Fruit fly (Drosophila melanogaster) whole organism, embryonic: ENCODE measurements around the gene CG14406.

ENCODE experiments used
- Abd-B ChIP-seq: fragments of 200-800 bp; sonication (Bioruptor generic); optimal IDR thresholded peaks from 2 replicates; lab custom pipeline; 2018; ENCODE audit warnings: missing biosample characterization, mild to moderate bottlenecking, missing genetic modification characterization, moderate library complexity
- CG11456 ChIP-seq: fragments of 200-800 bp; sonication (Bioruptor generic); IDR thresholded peaks from 3 replicates; pipeline ENCODE4 v1.3.6; 2022; ENCODE audit warnings: missing biosample characterization, missing genetic modification characterization
- CG11695 ChIP-seq: fragments of 200-800 bp; sonication (Bioruptor generic); IDR thresholded peaks from 3 replicates; pipeline ENCODE4 v1.3.6; 2022; ENCODE audit warnings: missing biosample characterization, missing genetic modification characterization
- CG14710 ChIP-seq: fragments of 200-800 bp; sonication (Bioruptor generic); optimal IDR thresholded peaks from 3 replicates; lab custom pipeline; 2019; ENCODE audit warnings: missing biosample characterization, mild to moderate bottlenecking, missing genetic modification characterization, moderate library complexity
- CG14965 ChIP-seq: fragments of 200-800 bp; sonication (Bioruptor generic); optimal IDR thresholded peaks from 2 replicates; lab custom pipeline; 2016; ENCODE audit warnings: missing biosample characterization, missing genetic modification characterization, borderline replicate concordance
- CG15073 ChIP-seq: fragments of 200-800 bp; sonication (Bioruptor generic); optimal IDR thresholded peaks from 2 replicates; lab custom pipeline; 2016; ENCODE audit warnings: missing biosample characterization, missing genetic modification characterization
- CG1602 ChIP-seq: fragments of 200-800 bp; sonication (Bioruptor generic); optimal IDR thresholded peaks from 3 replicates; lab custom pipeline; 2016; ENCODE audit warnings: missing biosample characterization, missing genetic modification characterization
- CG16779 ChIP-seq: fragments of 200-800 bp; sonication (Bioruptor generic); IDR thresholded peaks from 2 replicates; pipeline ENCODE4 v1.3.6; 2022; ENCODE audit warnings: missing biosample characterization, missing genetic modification characterization
- CG17568 ChIP-seq: fragments of 200-800 bp; sonication (Bioruptor generic); optimal IDR thresholded peaks from 2 replicates; lab custom pipeline; 2018; ENCODE audit warnings: missing biosample characterization, mild to moderate bottlenecking, missing genetic modification characterization, moderate library complexity
- CG17829 ChIP-seq: fragments of 200-800 bp; optimal IDR thresholded peaks from 2 replicates; lab custom pipeline; 2019; ENCODE audit warnings: missing biosample characterization, mild to moderate bottlenecking, missing genetic modification characterization, moderate library complexity
- CG18011 ChIP-seq: fragments of 200-800 bp; sonication (Bioruptor generic); optimal IDR thresholded peaks from 2 replicates; lab custom pipeline; 2017; ENCODE audit warnings: missing biosample characterization, missing genetic modification characterization, mild to moderate bottlenecking, moderate library complexity, missing genotype
- CG18619 ChIP-seq: fragments of 200-800 bp; sonication (Bioruptor generic); optimal IDR thresholded peaks from 3 replicates; lab custom pipeline; 2017; ENCODE audit warnings: missing biosample characterization, mild to moderate bottlenecking, missing genetic modification characterization
- CG2129 ChIP-seq: fragments of 200-800 bp; sonication (Bioruptor generic); IDR thresholded peaks from 2 replicates; pipeline ENCODE4 v1.3.6; 2022; ENCODE audit warnings: missing biosample characterization, missing genetic modification characterization; ENCODE audit not compliant: partially characterized antibody
- CG34224 ChIP-seq: fragments of 200-800 bp; sonication (Bioruptor generic); IDR thresholded peaks from 3 replicates; pipeline ENCODE4 v1.3.6; 2022; ENCODE audit warnings: missing biosample characterization, missing genetic modification characterization; ENCODE audit not compliant: partially characterized antibody
- CG4730 ChIP-seq: fragments of 200-800 bp; sonication (Bioruptor generic); IDR thresholded peaks from 2 replicates; pipeline ENCODE4 v1.3.6; 2022; ENCODE audit warnings: missing biosample characterization, missing genetic modification characterization
- CG7271 ChIP-seq: fragments of 200-800 bp; sonication (Bioruptor generic); optimal IDR thresholded peaks from 2 replicates; lab custom pipeline; 2018; ENCODE audit warnings: missing biosample characterization, mild to moderate bottlenecking, missing genetic modification characterization, moderate library complexity
- CG7963 ChIP-seq: fragments of 200-800 bp; sonication (Bioruptor generic); IDR thresholded peaks from 3 replicates; pipeline ENCODE4 v1.3.6; 2022; ENCODE audit warnings: missing biosample characterization, missing genetic modification characterization; ENCODE audit not compliant: partially characterized antibody
- Camta ChIP-seq: fragments of 200-800 bp; sonication (Bioruptor generic); optimal IDR thresholded peaks from 2 replicates; lab custom pipeline; 2016; ENCODE audit warnings: missing biosample characterization, missing genetic modification characterization
- Dbx ChIP-seq: fragments of 200-800 bp; sonication (Bioruptor generic); IDR thresholded peaks from 3 replicates; pipeline ENCODE4 v1.3.6; 2022; ENCODE audit warnings: missing biosample characterization, missing genetic modification characterization
- Dref ChIP-seq: fragments of 200-800 bp; sonication (Bioruptor generic); IDR thresholded peaks from 2 replicates; pipeline ENCODE4 v1.3.6; 2022; ENCODE audit warnings: missing biosample characterization, missing genetic modification characterization
- E2f2 ChIP-seq: fragments of 200-800 bp; sonication (Bioruptor generic); IDR thresholded peaks from 2 replicates; pipeline ENCODE4 v1.3.6; 2022; ENCODE audit warnings: missing biosample characterization, missing genetic modification characterization
- Mrtf ChIP-seq: fragments of 200-800 bp; sonication (Bioruptor generic); IDR thresholded peaks from 3 replicates; pipeline ENCODE4 v1.3.6; 2022; ENCODE audit warnings: missing biosample characterization, missing genetic modification characterization
- NC2α ChIP-seq: fragments of 200-800 bp; sonication (Bioruptor generic); optimal IDR thresholded peaks from 2 replicates; lab custom pipeline; 2016; ENCODE audit warnings: missing biosample characterization, missing genetic modification characterization
- Poxn ChIP-seq: fragments of 200-800 bp; sonication (Bioruptor generic); IDR thresholded peaks from 2 replicates; pipeline ENCODE4 v1.3.6; 2022; ENCODE audit warnings: missing biosample characterization, missing genetic modification characterization
- Sry-β ChIP-seq: fragments of 200-800 bp; sonication (Bioruptor generic); optimal IDR thresholded peaks from 2 replicates; lab custom pipeline; 2018; ENCODE audit warnings: missing biosample characterization, mild to moderate bottlenecking, missing genetic modification characterization, moderate library complexity
- Taf1 ChIP-seq: fragments of 200-800 bp; sonication (Bioruptor generic); IDR thresholded peaks from 2 replicates; pipeline ENCODE4 v1.3.6; 2022; ENCODE audit warnings: missing biosample characterization, missing genetic modification characterization
- abd-A ChIP-seq: fragments of 200-800 bp; sonication (Bioruptor generic); optimal IDR thresholded peaks from 3 replicates; lab custom pipeline; 2019; ENCODE audit warnings: missing biosample characterization, mild to moderate bottlenecking, missing genetic modification characterization, moderate library complexity
- ara ChIP-seq: fragments of 200-800 bp; sonication (Bioruptor generic); IDR thresholded peaks from 2 replicates; pipeline ENCODE4 v1.3.6; 2022; ENCODE audit warnings: missing biosample characterization, missing genetic modification characterization
- ase ChIP-seq: fragments of 200-800 bp; sonication (Bioruptor generic); IDR thresholded peaks from 3 replicates; pipeline ENCODE4 v1.3.6; 2022; ENCODE audit warnings: missing biosample characterization, missing genetic modification characterization
- az2 ChIP-seq: fragments of 200-800 bp; sonication (Bioruptor generic); optimal IDR thresholded peaks from 3 replicates; lab custom pipeline; 2016; ENCODE audit warnings: missing biosample characterization, missing genetic modification characterization
- br ChIP-seq: fragments of >200 bp; optimal IDR thresholded peaks from 2 replicates; lab custom pipeline; 2017
- btn ChIP-seq: fragments of 200-800 bp; sonication (Bioruptor generic); optimal IDR thresholded peaks from 2 replicates; lab custom pipeline; 2016; ENCODE audit warnings: missing biosample characterization, missing genetic modification characterization
- dati ChIP-seq: fragments of 200-800 bp; sonication (Bioruptor generic); IDR thresholded peaks from 2 replicates; pipeline ENCODE4 v1.3.6; 2022; ENCODE audit warnings: missing biosample characterization, missing genetic modification characterization
- eve ChIP-seq, 2 experiments: fragments of >200 bp; optimal IDR thresholded peaks; 2 replicates each; lab custom pipeline; 2017; ENCODE audit warnings: missing biosample characterization in 2 of 2, missing genetic modification characterization in 2 of 2
- gcm ChIP-seq: fragments of 200-800 bp; sonication (Bioruptor generic); optimal IDR thresholded peaks from 2 replicates; lab custom pipeline; 2019; ENCODE audit warnings: missing biosample characterization, mild to moderate bottlenecking, missing genetic modification characterization, moderate library complexity
- h ChIP-seq: fragments of >200 bp; optimal IDR thresholded peaks from 2 replicates; lab custom pipeline; 2017
- klu ChIP-seq: fragments of 200-800 bp; sonication (Bioruptor generic); IDR thresholded peaks from 2 replicates; pipeline ENCODE4 v1.3.6; 2022; ENCODE audit warnings: missing biosample characterization, missing genetic modification characterization
- kni ChIP-seq: fragments of 200-800 bp; sonication (Bioruptor generic); optimal IDR thresholded peaks from 3 replicates; lab custom pipeline; 2017; ENCODE audit warnings: mild to moderate bottlenecking, missing biosample characterization, missing genetic modification reagents, missing genetic modification characterization
- mirr ChIP-seq: fragments of 200-800 bp; sonication (Bioruptor generic); optimal IDR thresholded peaks from 3 replicates; lab custom pipeline; 2018; ENCODE audit warnings: missing biosample characterization, mild to moderate bottlenecking, missing genetic modification characterization
- pita ChIP-seq: fragments of 200-800 bp; sonication (Bioruptor generic); optimal IDR thresholded peaks from 2 replicates; lab custom pipeline; 2017; ENCODE audit warnings: missing biosample characterization, mild to moderate bottlenecking, missing genetic modification characterization
- pnt ChIP-seq: fragments of 200-800 bp; sonication (Bioruptor generic); optimal IDR thresholded peaks from 3 replicates; lab custom pipeline; 2016; ENCODE audit warnings: missing biosample characterization, missing genetic modification characterization
- prd ChIP-seq, 3 experiments: fragments of >200 bp in 2 of 3; fragments of 200-800 bp in 1 of 3; sonication (Bioruptor generic) in 1 of 3; optimal IDR thresholded peaks in 2 of 3; IDR thresholded peaks in 1 of 3; 2 replicates in 2 of 3; 3 replicates in 1 of 3; pipeline versions ENCODE4 v1.3.6 to Lab custom; 2017 to 2022; ENCODE audit warnings: missing biosample characterization in 1 of 3, missing genetic modification characterization in 1 of 3
- rib ChIP-seq: fragments of 200-800 bp; sonication (Bioruptor generic); IDR thresholded peaks from 2 replicates; pipeline ENCODE4 v1.3.6; 2022; ENCODE audit warnings: missing biosample characterization, missing genetic modification characterization
- row ChIP-seq: fragments of 200-800 bp; sonication (Bioruptor generic); IDR thresholded peaks from 3 replicates; pipeline ENCODE4 v1.3.6; 2022; ENCODE audit warnings: missing biosample characterization, missing genetic modification characterization
- scrt ChIP-seq: fragments of 200-800 bp; sonication (Bioruptor generic); optimal IDR thresholded peaks from 2 replicates; lab custom pipeline; 2018; ENCODE audit warnings: missing biosample characterization, mild to moderate bottlenecking, missing genetic modification characterization, moderate library complexity
- sim ChIP-seq: fragments of 200-800 bp; sonication (Bioruptor generic); IDR thresholded peaks from 2 replicates; pipeline ENCODE4 v1.3.6; 2022; ENCODE audit warnings: missing biosample characterization, missing genetic modification characterization
- stwl ChIP-seq: fragments of 200-800 bp; sonication (Bioruptor generic); optimal IDR thresholded peaks from 3 replicates; lab custom pipeline; 2018; ENCODE audit warnings: missing biosample characterization, mild to moderate bottlenecking, missing genetic modification characterization, moderate library complexity
- trh ChIP-seq: fragments of 200-800 bp; sonication (Bioruptor generic); optimal IDR thresholded peaks from 2 replicates; lab custom pipeline; 2016; ENCODE audit warnings: missing biosample characterization, missing genetic modification characterization
- wor ChIP-seq: fragments of 200-800 bp; sonication (Bioruptor generic); IDR thresholded peaks from 2 replicates; pipeline ENCODE4 v1.3.6; 2022; ENCODE audit warnings: missing biosample characterization, missing genetic modification characterization
- zen2 ChIP-seq: fragments of 200-800 bp; sonication (Bioruptor generic); IDR thresholded peaks from 3 replicates; pipeline ENCODE4 v1.3.6; 2022; ENCODE audit warnings: missing biosample characterization, missing genetic modification characterization; ENCODE audit not compliant: partially characterized antibody
- zf30C ChIP-seq: fragments of 200-800 bp; sonication (Bioruptor generic); optimal IDR thresholded peaks from 3 replicates; lab custom pipeline; 2018; ENCODE audit warnings: missing biosample characterization, mild to moderate bottlenecking, missing genetic modification characterization

CG14406 gene

DNA sequence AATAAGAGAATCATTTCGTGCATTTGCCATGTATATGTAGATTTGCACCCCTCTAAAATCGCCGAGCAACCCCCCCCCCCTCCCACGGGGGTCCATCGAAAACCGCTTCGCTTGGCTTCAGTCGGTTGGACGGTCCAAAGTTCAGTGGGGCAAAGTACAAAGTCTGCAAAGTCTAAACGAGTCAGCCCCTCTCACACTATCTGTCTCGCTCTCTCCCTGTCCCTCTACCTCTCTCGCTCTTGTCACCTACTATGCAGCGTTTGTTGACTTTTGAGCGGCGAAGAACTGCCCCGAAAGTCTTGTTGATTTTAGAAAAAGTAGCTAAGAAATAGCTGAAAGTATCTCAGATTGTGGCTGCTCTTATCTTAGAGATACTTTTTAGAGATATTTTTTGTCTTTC, 36.8 kb upstream of the CG14406 start (continued):
- TF ChIP-seq CG4730 (GFP tag; lab: Robert Waterston, UW) (no peak), btn (GFP tag; lab: Kevin White, UChicago) (no peak), stwl (tag; lab: Kevin White, UChicago) (peak; percentile 17), br (lab: Kevin White, UChicago) (no peak), row (GFP tag; lab: Robert Waterston, UW) (peak; percentile 56; the same call in 2 of the 3 replicates), Camta (GFP tag; lab: Kevin White, UChicago) (no peak), ara (GFP tag; lab: Robert Waterston, UW) (no peak), Poxn (GFP tag; lab: Robert Waterston, UW) (no peak), kni (GFP tag; lab: Kevin White, UChicago) (peak; percentile 68), h (lab: Kevin White, UChicago) (no peak), CG18011 (GFP tag; lab: Kevin White, UChicago) (no peak), CG7271 (tag; lab: Kevin White, UChicago) (no peak), abd-A (no peak), CG14965 (GFP tag; lab: Kevin White, UChicago) (no peak), scrt (GFP tag; lab: Kevin White, UChicago) (peak; percentile 16), CG16779 (no peak), zen2 (GFP tag; lab: Robert Waterston, UW) (no peak), prd (optimal IDR thresholded peaks at IDR 0.05; lab: Kevin White, UChicago) (no peak), prd (GFP tag; IDR thresholded peaks at IDR 0.05; lab: Robert Waterston, UW) (0 out of 3 replicates have a peak, but pooled peaks have one; percentile 6), CG11695 (GFP tag; lab: Robert Waterston, UW) (peak; percentile 35; the same call in 1 of the 3 replicates), sim (GFP tag; lab: Robert Waterston, UW) (0 out of 2 replicates have a peak, but pooled peaks have one; percentile 50), Abd-B (no peak), rib (GFP tag; lab: Robert Waterston, UW) (peak; percentile 47; the same call in 1 of the 2 replicates), CG14710 (tag; lab: Kevin White, UChicago) (peak; percentile 13), CG34224 (no peak), ase (GFP tag; lab: Robert Waterston, UW) (peak; percentile 65; the same call in 2 of the 3 replicates), klu (GFP tag; lab: Robert Waterston, UW) (no peak), az2 (GFP tag; lab: Kevin White, UChicago) (no peak), zf30C (GFP tag; lab: Kevin White, UChicago) (no peak), Sry-β (GFP tag; lab: Kevin White, UChicago) (peak; percentile 86), pnt (GFP tag; lab: Kevin White, UChicago) (no peak), eve (GFP tag; optimal IDR thresholded peaks at IDR 0.05; lab: Kevin White, UChicago) (no peak), CG17568 (GFP tag; lab: Kevin White, UChicago) (no peak), pita (no peak), mirr (GFP tag; lab: Kevin White, UChicago) (peak; percentile 96), CG11456 (GFP tag; lab: Robert Waterston, UW) (peak; percentile 55; the same call in 1 of the 3 replicates), wor (GFP tag; lab: Robert Waterston, UW) (no peak), Mrtf (GFP tag; lab: Robert Waterston, UW) (peak; percentile 28; the same call in 1 of the 3 replicates), CG7963 (GFP tag; lab: Robert Waterston, UW) (no peak), Taf1 (no peak; the same call in 1 of the 2 replicates), CG2129 (GFP tag; lab: Robert Waterston, UW) (no peak), E2f2 (GFP tag; lab: Robert Waterston, UW) (peak; percentile 15; the same call in 1 of the 2 replicates), CG1602 (GFP tag; lab: Kevin White, UChicago) (no peak), NC2α (GFP tag; lab: Kevin White, UChicago) (no peak), gcm (peak; percentile 35), trh (GFP tag; lab: Kevin White, UChicago) (no peak), dati (no peak), Dref (GFP tag; lab: Robert Waterston, UW) (no peak), CG15073 (no peak), CG18619 (GFP tag; lab: Kevin White, UChicago) (peak; percentile 3), CG17829 (tag; lab: Kevin White, UChicago) (no peak), Dbx (GFP tag; lab: Robert Waterston, UW) (no peak)
